Worm (Caenorhabditis elegans) whole organism, late embryonic: ENCODE measurements around the gene htp-2.

Experiments
- C08G9.2 ChIP-seq: sonication (generic microtip); optimal IDR thresholded peaks from 2 replicates; lab custom pipeline; 2016; ENCODE audit warnings: mild to moderate bottlenecking, missing genetic modification characterization, moderate library complexity, missing compliant biosample characterization
- K09A11.1 ChIP-seq: sonication (generic microtip); optimal IDR thresholded peaks from 2 replicates; lab custom pipeline; 2017; ENCODE audit warnings: antibody characterized with exemption, mild to moderate bottlenecking, missing genetic modification characterization, missing compliant biosample characterization; ENCODE audit not compliant: insufficient read depth
- ahr-1 ChIP-seq: sonication (generic microtip); optimal IDR thresholded peaks from 2 replicates; lab custom pipeline; 2016; ENCODE audit warnings: missing genetic modification characterization, missing compliant biosample characterization
- ceh-14 ChIP-seq: sonication (generic microtip); optimal IDR thresholded peaks from 2 replicates; lab custom pipeline; 2016; ENCODE audit warnings: missing genotype, missing genetic modification characterization, missing compliant biosample characterization
- ceh-18 ChIP-seq: sonication (generic microtip); optimal IDR thresholded peaks from 2 replicates; lab custom pipeline; 2016; ENCODE audit warnings: missing genetic modification characterization, missing compliant biosample characterization
- ceh-19 ChIP-seq: fragments of 200-800 bp; sonication (Bioruptor generic); optimal IDR thresholded peaks from 2 replicates; lab custom pipeline; 2018; ENCODE audit warnings: mild to moderate bottlenecking, missing genetic modification characterization, missing compliant biosample characterization
- ceh-22 ChIP-seq: sonication (generic microtip); optimal IDR thresholded peaks from 2 replicates; lab custom pipeline; 2017; ENCODE audit warnings: missing biosample characterization, missing genetic modification characterization
- ceh-30 ChIP-seq: fragments of 150-350 bp; optimal IDR thresholded peaks from 2 replicates; lab custom pipeline; 2014; ENCODE audit warnings: missing biosample characterization, missing genetic modification characterization
- ceh-31 ChIP-seq: sonication (generic microtip); optimal IDR thresholded peaks from 2 replicates; lab custom pipeline; 2016; ENCODE audit warnings: missing genetic modification characterization, missing compliant biosample characterization
- ceh-45 ChIP-seq: fragments of 200-800 bp; sonication (Bioruptor generic); IDR thresholded peaks from 2 replicates; pipeline ENCODE4 v1.3.6; 2022; ENCODE audit warnings: missing genetic modification reagents, missing genetic modification characterization, missing compliant biosample characterization
- ceh-48 ChIP-seq: sonication (generic microtip); optimal IDR thresholded peaks from 2 replicates; lab custom pipeline; 2016; ENCODE audit warnings: missing genetic modification characterization, inconsistent platforms, missing compliant biosample characterization
- ceh-6 ChIP-seq: fragments of 200-800 bp; sonication (Bioruptor generic); optimal IDR thresholded peaks from 2 replicates; lab custom pipeline; 2018; ENCODE audit warnings: mild to moderate bottlenecking, missing genetic modification characterization, missing compliant biosample characterization
- dve-1 ChIP-seq: sonication (generic microtip); optimal IDR thresholded peaks from 2 replicates; lab custom pipeline; 2017; ENCODE audit warnings: antibody characterized with exemption, mild to moderate bottlenecking, missing genetic modification characterization, missing compliant biosample characterization
- ets-4 ChIP-seq: sonication (generic microtip); optimal IDR thresholded peaks from 2 replicates; lab custom pipeline; 2016; ENCODE audit warnings: missing genetic modification characterization, missing compliant biosample characterization
- eyg-1 ChIP-seq: sonication (generic microtip); optimal IDR thresholded peaks from 2 replicates; lab custom pipeline; 2016; ENCODE audit warnings: missing genotype, missing genetic modification characterization, missing compliant biosample characterization
- fax-1 ChIP-seq: sonication (generic microtip); optimal IDR thresholded peaks from 2 replicates; lab custom pipeline; 2016; ENCODE audit warnings: missing genotype, missing genetic modification characterization, missing compliant biosample characterization
- hlh-13 ChIP-seq: fragments of 200-800 bp; sonication (Bioruptor generic); optimal IDR thresholded peaks from 2 replicates; lab custom pipeline; 2018; ENCODE audit warnings: mild to moderate bottlenecking, missing genetic modification characterization, missing compliant biosample characterization
- hlh-30 ChIP-seq: sonication (generic microtip); optimal IDR thresholded peaks from 2 replicates; lab custom pipeline; 2017; ENCODE audit warnings: antibody characterized with exemption, missing genetic modification characterization, missing compliant biosample characterization; ENCODE audit not compliant: insufficient read depth
- hlh-8 ChIP-seq: sonication (generic microtip); optimal IDR thresholded peaks from 2 replicates; lab custom pipeline; 2016; ENCODE audit warnings: missing genotype, missing genetic modification characterization, missing compliant biosample characterization
- nfya-1 ChIP-seq: sonication (generic microtip); optimal IDR thresholded peaks from 2 replicates; lab custom pipeline; 2017; ENCODE audit warnings: missing genetic modification characterization, mild to moderate bottlenecking, missing compliant biosample characterization, antibody characterized with exemption, moderate library complexity
- pag-3 ChIP-seq: sonication (generic microtip); optimal IDR thresholded peaks from 2 replicates; lab custom pipeline; 2016; ENCODE audit warnings: missing compliant biosample characterization, missing genetic modification characterization, borderline replicate concordance
- pros-1 ChIP-seq: fragments of 150-350 bp; optimal IDR thresholded peaks from 2 replicates; lab custom pipeline; 2014; ENCODE audit warnings: missing biosample characterization, missing genetic modification reagents, missing genetic modification characterization
- sdc-2 ChIP-seq: sonication (generic microtip); optimal IDR thresholded peaks from 2 replicates; lab custom pipeline; 2016; ENCODE audit warnings: missing genotype, missing genetic modification characterization, missing compliant biosample characterization
- tbx-2 ChIP-seq: sonication (generic microtip); optimal IDR thresholded peaks from 2 replicates; lab custom pipeline; 2016; ENCODE audit warnings: missing genetic modification characterization, missing compliant biosample characterization
- tbx-7 ChIP-seq: sonication (generic microtip); optimal IDR thresholded peaks from 2 replicates; lab custom pipeline; 2016; ENCODE audit warnings: missing genotype, missing genetic modification characterization, missing compliant biosample characterization
- ttx-3 ChIP-seq: sonication (generic microtip); optimal IDR thresholded peaks from 2 replicates; lab custom pipeline; 2016; ENCODE audit warnings: missing genetic modification reagents, missing genetic modification characterization, missing compliant biosample characterization
- unc-42 ChIP-seq: sonication (generic microtip); optimal IDR thresholded peaks from 2 replicates; lab custom pipeline; 2016; ENCODE audit warnings: missing genotype, missing genetic modification characterization, missing compliant biosample characterization
- unc-55 ChIP-seq: sonication (generic microtip); optimal IDR thresholded peaks from 2 replicates; lab custom pipeline; 2017; ENCODE audit warnings: missing biosample characterization, missing genetic modification reagents, missing genetic modification characterization
- unc-86 ChIP-seq: sonication (generic microtip); optimal IDR thresholded peaks from 2 replicates; lab custom pipeline; 2016; ENCODE audit warnings: missing genetic modification characterization, missing compliant biosample characterization
- zip-5 ChIP-seq: sonication (generic microtip); optimal IDR thresholded peaks from 2 replicates; lab custom pipeline; 2016; ENCODE audit warnings: missing genetic modification characterization, missing compliant biosample characterization

Gene htp-2

DNA sequence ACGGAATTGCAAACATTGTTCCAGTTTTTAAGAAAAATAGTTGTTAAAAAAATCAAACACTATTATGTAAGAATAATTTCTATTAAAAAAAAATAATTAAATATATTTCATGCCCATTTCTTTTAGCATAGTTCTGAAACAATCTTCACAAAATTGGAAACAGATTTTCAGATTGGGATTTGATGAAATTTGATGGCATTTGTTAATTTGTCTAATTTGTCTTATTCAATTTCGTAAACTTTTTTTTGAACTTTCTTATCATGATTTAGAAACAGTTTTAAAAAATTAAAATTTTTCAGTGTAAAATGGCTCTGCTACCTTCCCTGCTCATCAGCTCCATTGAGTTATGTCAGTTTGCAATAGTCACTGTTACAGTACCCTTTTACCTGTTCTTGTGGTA is 14.5 kb upstream of the htp-2 start, which contains the start of gene srv-13:
Gene srv-13, plus strand, starts transcription at position 301 of the 400 bp plus-strand sequence.
- TF ChIP-seq ceh-18 (tag; lab: Kevin White, UChicago) (no peak), eyg-1 (tag; lab: Kevin White, UChicago) (no peak)

DNA sequence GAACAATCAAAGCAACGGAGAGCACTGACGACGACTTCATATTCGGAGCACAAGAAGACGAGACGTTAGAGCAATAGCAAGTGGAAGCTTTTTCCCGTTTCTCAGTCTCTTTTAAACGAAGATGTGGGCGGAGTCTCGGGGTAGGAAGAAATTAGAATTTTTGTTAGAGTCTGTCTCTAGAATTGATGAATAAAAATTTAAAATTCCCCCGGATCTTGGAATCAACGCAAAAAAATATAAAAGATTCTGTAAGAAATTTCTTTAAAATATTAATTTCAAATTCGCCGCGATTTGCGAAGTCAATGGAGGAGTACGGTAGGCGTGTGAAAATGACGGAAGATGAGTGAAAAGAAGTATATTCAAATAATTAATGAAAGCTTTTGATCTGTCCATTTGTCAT is 5.8 kb upstream of the htp-2 start, which contains the start of gene nlp-71:
Gene nlp-71, minus strand, starts transcription at position 101 of the 400 bp plus-strand sequence.
- TF ChIP-seq ttx-3 (tag; lab: Kevin White, UChicago) (no peak), sdc-2 (tag; lab: Kevin White, UChicago) (no peak)
- TF ChIP-seq, all 69 proteins: peak for 0

DNA sequence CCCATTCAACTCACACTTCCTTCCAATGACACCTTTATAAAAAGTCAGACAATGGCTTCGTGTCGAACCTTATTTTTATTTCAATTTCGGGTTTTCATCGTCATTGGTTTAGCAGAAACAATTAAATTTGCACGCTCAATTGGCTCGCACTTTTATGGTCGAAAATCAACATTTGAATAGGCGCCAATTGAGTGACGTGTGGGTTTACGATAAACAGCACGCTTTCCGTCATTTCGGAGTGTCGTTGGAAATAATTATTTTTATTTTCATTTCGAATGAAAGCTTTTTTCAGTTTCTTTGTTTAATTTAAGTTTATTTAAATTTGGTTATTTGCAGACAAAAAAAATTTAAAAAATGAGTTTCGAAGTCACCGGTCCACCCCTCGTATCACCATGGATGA is 4.2 kb upstream of the htp-2 start, which contains the start of gene exos-2:
Gene exos-2, plus strand, starts transcription at position 330 of the 400 bp plus-strand sequence.
- peak; percentile 30 for TF ChIP-seq ceh-31 (tag; lab: Kevin White, UChicago)
- TF ChIP-seq tbx-2, result peak; percentile 15
- TF ChIP-seq hlh-8, result no peak
- peak; percentile 55 for TF ChIP-seq unc-42 (tag; lab: Kevin White, UChicago)
- TF ChIP-seq pag-3 (tag; lab: Kevin White, UChicago), result no peak
- TF ChIP-seq nfya-1 (tag; lab: Kevin White, UChicago), result peak; percentile 26
- peak; percentile 3 for TF ChIP-seq unc-55 (GFP tag; lab: Kevin White, UChicago)

DNA sequence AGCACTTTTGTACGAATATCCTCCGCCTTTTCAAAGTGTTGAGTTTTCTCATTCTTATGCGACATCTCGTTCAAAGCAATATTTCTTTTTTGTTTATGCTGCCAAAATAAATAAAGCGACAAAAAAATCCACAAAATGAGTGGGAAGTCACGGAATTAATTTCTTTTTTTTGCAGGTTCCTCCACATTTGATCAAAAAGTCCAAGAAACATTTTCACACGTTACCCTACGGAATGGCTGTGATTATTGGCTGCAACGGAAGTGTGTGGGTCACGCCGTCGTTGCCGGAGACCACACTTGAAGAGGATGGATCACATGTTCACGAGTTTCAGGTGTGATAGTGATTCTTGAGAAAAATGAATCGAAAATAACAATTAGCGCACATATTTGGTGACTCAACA is 2.8 kb upstream of the htp-2 start, which contains the start of gene Y73B6BL.22:
Gene Y73B6BL.22, minus strand, starts transcription at position 101 of the 400 bp plus-strand sequence.
- TF ChIP-seq hlh-13 (GFP tag; lab: Kevin White, UChicago) (no peak), hlh-8 (no peak), unc-55 (GFP tag; lab: Kevin White, UChicago) (no peak), ceh-19 (GFP tag; lab: Kevin White, UChicago) (no peak)

DNA sequence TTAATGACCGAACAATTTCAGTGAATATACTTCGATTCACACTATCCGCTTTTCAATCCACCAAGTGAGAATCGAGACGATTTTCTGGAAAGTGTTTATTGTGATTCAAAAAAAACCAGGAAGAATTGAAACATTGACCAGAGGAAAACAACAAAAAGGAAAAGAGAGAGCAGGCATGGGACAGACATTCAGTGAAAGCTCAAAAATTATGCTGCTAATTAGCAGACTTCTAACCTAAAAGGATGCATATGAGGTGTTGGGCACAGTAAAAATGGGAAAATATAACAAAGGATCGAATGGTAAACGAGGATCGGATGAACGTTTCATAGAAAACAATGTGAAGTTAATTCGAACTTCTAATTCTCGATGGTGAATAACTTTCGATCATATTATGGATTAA is 1.7 kb upstream of the htp-2 start:
- TF ChIP-seq pros-1 (tag; lab: Kevin White, UChicago) (no peak), dve-1 (tag; lab: Kevin White, UChicago) (no peak), unc-86 (tag; lab: Kevin White, UChicago) (no peak), hlh-8 (no peak), ceh-6 (no peak), fax-1 (no peak), ceh-22 (no peak), ceh-14 (tag; lab: Kevin White, UChicago) (no peak), ets-4 (tag; lab: Kevin White, UChicago) (no peak), hlh-30 (tag; lab: Kevin White, UChicago) (no peak), tbx-7 (tag; lab: Kevin White, UChicago) (no peak), ceh-45 (GFP tag; lab: Robert Waterston, UW) (no peak), ahr-1 (tag; lab: Kevin White, UChicago) (no peak), C08G9.2 (tag; lab: Kevin White, UChicago) (no peak), K09A11.1 (tag; lab: Kevin White, UChicago) (no peak), zip-5 (tag; lab: Kevin White, UChicago) (no peak)

DNA sequence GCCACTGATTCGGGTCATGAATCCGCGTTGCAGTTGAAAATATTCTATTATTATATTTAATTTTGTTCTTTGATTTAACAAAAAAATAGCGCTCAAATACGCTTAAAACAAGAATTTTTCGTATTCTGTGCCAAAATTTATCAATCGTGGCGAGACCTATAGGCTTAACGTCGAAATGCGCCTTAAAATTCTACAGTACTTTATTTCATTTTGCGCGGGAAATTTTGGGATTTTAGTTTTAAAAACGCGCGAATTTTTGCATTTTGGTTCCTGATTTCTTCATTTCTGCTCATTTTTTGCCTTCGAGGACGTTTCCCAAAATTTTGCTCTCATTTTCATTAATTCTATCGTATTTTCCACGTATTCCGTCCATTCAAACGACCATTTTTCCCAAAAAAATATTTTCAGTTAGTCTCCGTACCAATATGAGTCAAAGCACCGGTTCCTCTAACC is 1.9 kb downstream of the htp-2 start, which contains the start of gene puf-11:
Gene puf-11, plus strand, starts transcription at position 403 of the 453 bp plus-strand sequence.
- no peak for TF ChIP-seq ceh-18 (tag; lab: Kevin White, UChicago)
- no peak for TF ChIP-seq ceh-30
- no peak for TF ChIP-seq ceh-48 (tag; lab: Kevin White, UChicago)
- no peak for TF ChIP-seq unc-42 (tag; lab: Kevin White, UChicago)
- TF ChIP-seq nfya-1 (tag; lab: Kevin White, UChicago), result no peak
